Worm (Caenorhabditis elegans): ENCODE results near the gene F15H10.12.

Gene F15H10.12

DNA sequence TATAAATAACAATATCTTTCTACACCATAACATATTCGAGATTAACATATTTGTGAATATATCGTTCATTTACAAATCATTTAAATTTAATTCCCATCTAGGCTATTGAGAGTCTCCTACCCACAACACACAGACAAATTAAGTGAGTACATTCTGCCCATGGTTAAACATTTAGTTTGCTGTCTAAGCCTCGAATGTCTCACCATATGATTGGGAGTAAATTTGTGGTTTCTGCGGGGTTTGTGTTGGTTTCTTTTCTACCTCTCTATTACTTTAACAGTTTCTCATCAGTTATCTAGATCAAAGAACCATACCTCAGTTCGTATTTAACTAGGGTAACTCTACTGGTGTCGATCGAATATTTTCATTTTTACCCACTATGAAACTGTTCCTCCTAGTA lies 11.4 kb downstream of the F15H10.12 start, which contains the start of gene ugt-2:
TSS of gene ugt-2 (plus strand) at position 371 of the 400 bp plus-strand sequence.
- TF ChIP-seq nhr-11 (tag; optimal IDR thresholded peaks at IDR 0.05) = no peak
- TF ChIP-seq dmd-4 (tag; optimal IDR thresholded peaks at IDR 0.05; ENCODE audit: borderline replicate concordance) = no peak
- TF ChIP-seq mec-3 (tag; optimal IDR thresholded peaks at IDR 0.05; ENCODE audit: borderline replicate concordance) = no peak
- TF ChIP-seq pat-9 (tag; optimal IDR thresholded peaks at IDR 0.05) = no peak
- TF ChIP-seq ets-4 (tag; optimal IDR thresholded peaks at IDR 0.05) = no peak
- TF ChIP-seq hlh-6 (tag; optimal IDR thresholded peaks at IDR 0.05) = no peak
- TF ChIP-seq ceh-9 (tag; optimal IDR thresholded peaks at IDR 0.05) = no peak
- TF ChIP-seq K09A11.1 (tag; optimal IDR thresholded peaks at IDR 0.05; ENCODE audit: insufficient read depth) = no peak
- no peak for TF ChIP-seq unc-86 (tag; optimal IDR thresholded peaks at IDR 0.05)
- TF ChIP-seq fkh-10 (GFP tag; optimal IDR thresholded peaks at IDR 0.05) = no peak
- TF ChIP-seq eyg-1 (tag; optimal IDR thresholded peaks at IDR 0.05) = no peak
- no peak for TF ChIP-seq pha-4 (tag; optimal IDR thresholded peaks at IDR 0.05)
- no peak for TF ChIP-seq ceh-24 (tag; optimal IDR thresholded peaks at IDR 0.05)
- no peak for TF ChIP-seq lim-6 (tag; optimal IDR thresholded peaks at IDR 0.05)
- TF ChIP-seq Y22D7AL.16 (tag; optimal IDR thresholded peaks at IDR 0.05) = no peak
- TF ChIP-seq madf-2 (tag; optimal IDR thresholded peaks at IDR 0.05) = no peak
- no peak for TF ChIP-seq ceh-48 (tag; optimal IDR thresholded peaks at IDR 0.05)
- TF ChIP-seq pros-1 (tag; optimal IDR thresholded peaks at IDR 0.05) = no peak
- TF ChIP-seq hlh-13 (GFP tag; optimal IDR thresholded peaks at IDR 0.05) = no peak

DNA sequence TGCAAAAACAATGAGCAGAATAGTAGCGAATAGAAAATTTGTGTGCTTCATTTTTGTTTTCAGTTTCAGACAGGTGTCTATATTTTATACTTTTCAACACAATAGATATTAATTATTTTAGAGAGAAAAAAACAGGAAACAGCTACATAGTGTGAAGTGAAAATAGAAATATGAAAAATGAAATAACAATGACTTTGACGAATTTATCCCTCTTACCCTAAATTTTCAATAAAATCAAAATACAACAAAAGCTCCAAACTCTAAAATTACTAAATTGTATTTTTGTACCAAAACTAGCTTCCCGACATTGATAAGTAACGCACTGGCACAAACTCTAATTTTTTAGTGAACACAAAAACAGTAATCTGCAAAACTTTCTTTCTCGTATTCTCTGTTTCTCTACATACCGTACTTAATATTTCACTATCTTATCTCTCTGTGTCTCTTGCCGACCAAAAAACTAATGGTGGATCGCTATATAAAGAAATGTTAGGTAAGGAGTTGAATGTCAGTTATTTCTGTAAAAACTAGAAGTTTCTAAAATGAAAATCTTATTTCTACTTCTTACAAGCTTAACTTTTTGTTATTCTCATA lies 14.6 kb downstream of the F15H10.12 start, which contains the start of the genes col-151 and ugt-1:
TSS of gene col-151 (minus strand) at position 51 of the 594 bp plus-strand sequence.
TSS of gene ugt-1 (plus strand) at position 491 of the 594 bp plus-strand sequence.
- TF ChIP-seq ceh-9 (tag; optimal IDR thresholded peaks at IDR 0.05) (no peak), K09A11.1 (tag; optimal IDR thresholded peaks at IDR 0.05; ENCODE audit: insufficient read depth) (no peak), ceh-18 (tag; optimal IDR thresholded peaks at IDR 0.05) (no peak), odd-2 (tag; optimal IDR thresholded peaks at IDR 0.05) (no peak), ets-4 (tag; optimal IDR thresholded peaks at IDR 0.05) (no peak), nhr-232 (tag; optimal IDR thresholded peaks at IDR 0.05) (no peak), T23F11.4 (GFP tag; optimal IDR thresholded peaks at IDR 0.05) (no peak), ceh-2 (tag; optimal IDR thresholded peaks at IDR 0.05) (no peak), ttx-3 (tag; optimal IDR thresholded peaks at IDR 0.05) (no peak), elt-2 (tag; optimal IDR thresholded peaks at IDR 0.05) (no peak)

DNA sequence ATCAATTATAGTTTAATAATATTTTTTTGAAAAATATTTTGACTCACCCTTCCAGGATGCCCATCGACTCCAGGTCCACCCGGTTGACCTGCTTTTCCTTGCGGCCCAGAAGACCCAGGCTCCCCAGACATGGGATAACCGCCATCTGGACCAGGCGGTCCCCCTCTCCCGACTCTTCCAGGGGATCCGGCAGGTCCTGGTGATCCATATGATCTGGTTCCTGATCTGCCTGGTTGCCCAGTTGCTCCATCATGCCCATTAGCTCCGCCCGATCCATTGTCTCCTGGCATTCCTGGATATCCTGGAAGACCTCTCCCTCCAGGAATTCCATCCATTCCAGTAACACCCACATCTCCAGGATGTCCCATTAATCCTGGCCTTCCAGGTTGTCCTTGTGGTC lies 16.2 kb downstream of the F15H10.12 start:
- TF ChIP-seq hlh-8 (tag; optimal IDR thresholded peaks at IDR 0.05) = no peak
- no peak for TF ChIP-seq ceh-18 (tag; optimal IDR thresholded peaks at IDR 0.05)

DNA sequence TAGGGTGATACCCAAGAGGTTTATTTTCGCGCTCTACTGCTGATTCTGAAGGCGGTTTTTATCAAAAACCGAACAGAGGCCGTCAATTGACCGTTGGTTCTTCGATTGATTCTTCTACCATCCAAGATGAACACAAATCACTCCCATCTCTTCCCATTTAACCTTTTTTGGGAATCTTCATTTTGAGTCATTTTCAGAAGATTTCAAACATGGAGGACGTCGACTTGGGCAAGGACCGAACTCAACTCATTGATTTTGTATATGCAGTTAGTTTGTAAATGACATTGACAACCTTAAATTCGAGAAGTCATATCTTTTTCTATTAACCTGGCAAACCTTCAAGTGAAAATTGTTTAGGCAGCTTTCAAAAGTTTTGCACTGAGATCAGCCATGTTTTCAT lies 21.6 kb downstream of the F15H10.12 start, which contains the start of gene AC3.5:
TSS of gene AC3.5 (plus strand) at position 210 of the 400 bp plus-strand sequence.
- TF ChIP-seq fax-1 (tag; optimal IDR thresholded peaks at IDR 0.05) (no peak), ceh-18 (tag; optimal IDR thresholded peaks at IDR 0.05) (no peak), K09A11.1 (tag; optimal IDR thresholded peaks at IDR 0.05; ENCODE audit: insufficient read depth) (no peak), pag-3 (tag; optimal IDR thresholded peaks at IDR 0.05; ENCODE audit: borderline replicate concordance) (no peak), nhr-232 (tag; optimal IDR thresholded peaks at IDR 0.05) (no peak)

DNA sequence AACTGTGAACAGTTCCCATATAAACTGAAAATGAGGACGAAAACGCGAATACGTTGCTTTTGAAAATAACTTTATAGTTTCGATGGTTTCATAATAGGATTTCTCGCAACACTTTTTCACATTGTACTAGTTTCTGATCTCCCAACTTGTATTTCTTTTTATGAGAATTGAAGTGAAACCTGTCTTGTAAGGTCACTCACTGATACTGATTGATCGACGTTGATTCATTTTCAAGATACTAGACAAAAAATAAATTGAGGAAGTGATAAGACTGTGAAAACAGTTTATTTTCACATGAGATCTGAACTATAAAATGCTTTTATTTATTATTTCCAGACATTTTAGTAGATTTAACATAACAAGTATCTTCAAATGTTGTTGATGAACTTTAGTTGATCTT lies 22.5 kb downstream of the F15H10.12 start:
- TF ChIP-seq rnt-1 (tag; optimal IDR thresholded peaks at IDR 0.05) = no peak
- no peak for TF ChIP-seq tbx-2 (tag; optimal IDR thresholded peaks at IDR 0.05)
- TF ChIP-seq eyg-1 (tag; optimal IDR thresholded peaks at IDR 0.05) = no peak
- no peak for TF ChIP-seq nhr-11 (tag; optimal IDR thresholded peaks at IDR 0.05)
- no peak for TF ChIP-seq dve-1 (tag; optimal IDR thresholded peaks at IDR 0.05)
- no peak for TF ChIP-seq hlh-8 (tag; optimal IDR thresholded peaks at IDR 0.05)
- TF ChIP-seq gmeb-2 (tag; optimal IDR thresholded peaks at IDR 0.05) = no peak
- TF ChIP-seq dmd-4 (tag; optimal IDR thresholded peaks at IDR 0.05; ENCODE audit: borderline replicate concordance) = no peak
- TF ChIP-seq sdc-2 (tag; optimal IDR thresholded peaks at IDR 0.05) = no peak
- no peak for TF ChIP-seq odd-2 (tag; optimal IDR thresholded peaks at IDR 0.05)
- TF ChIP-seq K09A11.1 (tag; optimal IDR thresholded peaks at IDR 0.05; ENCODE audit: insufficient read depth) = no peak
- TF ChIP-seq C38D4.7 (GFP tag; optimal IDR thresholded peaks at IDR 0.05) = no peak
- TF ChIP-seq elt-2 (tag; optimal IDR thresholded peaks at IDR 0.05) = no peak
- TF ChIP-seq ahr-1 (tag; optimal IDR thresholded peaks at IDR 0.05) = no peak
- no peak for TF ChIP-seq che-1 (tag; optimal IDR thresholded peaks at IDR 0.05)
- no peak for TF ChIP-seq ceh-30 (tag; optimal IDR thresholded peaks at IDR 0.05)
